Worm (Caenorhabditis elegans) whole organism, L2 larva: ENCODE results near the gene cdr-6.

Experiments
- alr-1 ChIP-seq: fragments of 150-350 bp; optimal IDR thresholded peaks from 2 replicates; lab custom pipeline; 2014; ENCODE audit warnings: missing biosample characterization, missing genetic modification characterization
- blmp-1 ChIP-seq: sonication (generic microtip); optimal IDR thresholded peaks from 2 replicates; lab custom pipeline; 2017; ENCODE audit warnings: missing genetic modification characterization, mild to moderate bottlenecking, missing compliant biosample characterization, antibody characterized with exemption, moderate library complexity; ENCODE audit not compliant: insufficient read depth
- snpc-4 ChIP-seq: fragments of 150-350 bp; optimal IDR thresholded peaks from 2 replicates; lab custom pipeline; 2014; ENCODE audit warnings: missing biosample characterization, missing genetic modification characterization

ce11 chrV:12406514-12406913, 7.0 kb downstream of the cdr-6 start:
- TF ChIP-seq alr-1, result no peak
- no peak for TF ChIP-seq blmp-1 (tag; lab: Kevin White, UChicago)
- no peak for TF ChIP-seq snpc-4
